Fruit fly (Drosophila melanogaster) whole organism, pupa: ENCODE measurements around the gene Zip89B.

Experiments
- CG10348 ChIP-seq: fragments of 200-800 bp; sonication (Bioruptor generic); IDR thresholded peaks from 2 replicates; pipeline ENCODE4 v1.3.6; 2022; ENCODE audit warnings: missing biosample characterization, missing genetic modification characterization
- CG13204 ChIP-seq: fragments of 200-800 bp; sonication (Bioruptor generic); optimal IDR thresholded peaks from 2 replicates; lab custom pipeline; 2018; ENCODE audit warnings: missing biosample characterization, mild to moderate bottlenecking, missing genetic modification characterization, moderate library complexity
- CG17806 ChIP-seq: fragments of 200-800 bp; sonication (Bioruptor generic); optimal IDR thresholded peaks from 2 replicates; lab custom pipeline; 2018; ENCODE audit warnings: missing biosample characterization, mild to moderate bottlenecking, missing genetic modification characterization, moderate library complexity
- CG32121 ChIP-seq: fragments of 200-800 bp; sonication (Bioruptor generic); IDR thresholded peaks from 2 replicates; pipeline ENCODE4 v1.3.6; 2022; ENCODE audit warnings: missing biosample characterization, missing genetic modification characterization
- CG34367 ChIP-seq: fragments of 200-800 bp; sonication (Bioruptor generic); optimal IDR thresholded peaks from 2 replicates; lab custom pipeline; 2018; ENCODE audit warnings: missing biosample characterization, mild to moderate bottlenecking, missing genetic modification characterization
- CG4496 ChIP-seq: fragments of 200-800 bp; sonication (Bioruptor generic); IDR thresholded peaks from 3 replicates; pipeline ENCODE4 v1.3.6; 2022; ENCODE audit warnings: missing biosample characterization, missing genetic modification characterization
- CG8301 ChIP-seq: fragments of 200-800 bp; sonication (Bioruptor generic); optimal IDR thresholded peaks from 2 replicates; lab custom pipeline; 2018; ENCODE audit warnings: missing biosample characterization, mild to moderate bottlenecking, missing genetic modification characterization
- EcR ChIP-seq: fragments of 200-800 bp; sonication (Bioruptor generic); optimal IDR thresholded peaks from 3 replicates; lab custom pipeline; 2019; ENCODE audit warnings: missing biosample characterization, missing genetic modification characterization, mild to moderate bottlenecking, moderate library complexity, missing genetic modification reagents
- Ets98B ChIP-seq: fragments of 200-800 bp; sonication (Bioruptor generic); IDR thresholded peaks from 2 replicates; pipeline ENCODE4 v1.3.6; 2022; ENCODE audit warnings: missing biosample characterization, missing genetic modification characterization
- Pif1A ChIP-seq: fragments of 200-800 bp; sonication (Bioruptor generic); optimal IDR thresholded peaks from 3 replicates; lab custom pipeline; 2016; ENCODE audit warnings: missing biosample characterization, missing genetic modification characterization
- Snoo ChIP-seq: fragments of 200-800 bp; sonication (Bioruptor generic); optimal IDR thresholded peaks from 3 replicates; lab custom pipeline; 2017; ENCODE audit warnings: missing biosample characterization, mild to moderate bottlenecking, missing genetic modification characterization, inconsistent platforms
- fd96Ca ChIP-seq: fragments of 200-800 bp; sonication (Bioruptor generic); IDR thresholded peaks from 3 replicates; pipeline ENCODE4 v1.3.6; 2022; ENCODE audit warnings: missing biosample characterization, missing genetic modification characterization
- rn ChIP-seq: fragments of 200-800 bp; sonication (Bioruptor generic); IDR thresholded peaks from 2 replicates; pipeline ENCODE4 v1.3.6; 2022; ENCODE audit warnings: missing biosample characterization, missing genetic modification characterization

DNA sequence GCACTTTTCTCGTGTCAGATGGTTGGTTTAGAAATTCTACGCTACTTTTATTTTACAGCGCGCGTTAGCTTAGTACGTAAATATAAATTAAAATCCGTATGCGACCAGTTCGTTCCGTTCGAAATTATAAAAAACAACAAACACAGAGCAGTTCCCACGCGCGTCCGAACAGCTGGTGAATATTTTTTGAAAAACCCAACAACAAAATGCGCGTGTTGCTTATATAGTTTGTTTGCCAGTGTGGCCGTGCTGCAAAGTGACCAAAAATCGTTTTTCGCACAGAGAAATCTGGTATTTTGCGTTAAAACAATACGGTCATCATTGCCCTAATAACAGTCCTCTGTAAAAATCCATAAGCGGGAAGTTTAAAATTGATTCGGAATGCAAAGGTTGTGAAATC is 32.8 kb downstream of the Zip89B start:
- TF ChIP-seq CG13204 (GFP tag; lab: Kevin White, UChicago) = no peak
- peak; percentile 29 for TF ChIP-seq EcR (GFP tag; lab: Kevin White, UChicago)
- TF ChIP-seq CG8301 = no peak
- TF ChIP-seq CG10348 (GFP tag; lab: Robert Waterston, UW) = no peak
- TF ChIP-seq Snoo (tag; lab: Kevin White, UChicago) = no peak
- no peak for TF ChIP-seq CG34367 (tag; lab: Kevin White, UChicago)
- no peak for TF ChIP-seq rn (GFP tag; lab: Robert Waterston, UW)
- TF ChIP-seq CG17806 = no peak
- no peak for TF ChIP-seq CG4496 (GFP tag; lab: Robert Waterston, UW)
- TF ChIP-seq Ets98B (GFP tag; lab: Robert Waterston, UW) = 0 out of 2 replicates have a peak, but pooled peaks have one; percentile 25
- TF ChIP-seq Pif1A = no peak
- TF ChIP-seq fd96Ca = no peak
- no peak for TF ChIP-seq CG32121
